Fruit fly (Drosophila melanogaster) whole organism, pupa: Measurements from ENCODE around the gene mael.

Experiments used
- CG14655 ChIP-seq: fragments of 200-800 bp; sonication (Bioruptor generic); optimal IDR thresholded peaks from 3 replicates; lab custom pipeline; 2017; ENCODE audit warnings: mild to moderate bottlenecking, missing biosample characterization, missing genetic modification reagents, missing genetic modification characterization
- EcR ChIP-seq: fragments of 200-800 bp; sonication (Bioruptor generic); optimal IDR thresholded peaks from 3 replicates; lab custom pipeline; 2019; ENCODE audit warnings: missing biosample characterization, missing genetic modification characterization, mild to moderate bottlenecking, moderate library complexity, missing genetic modification reagents
- Pif1A ChIP-seq: fragments of 200-800 bp; sonication (Bioruptor generic); optimal IDR thresholded peaks from 3 replicates; lab custom pipeline; 2016; ENCODE audit warnings: missing biosample characterization, missing genetic modification characterization
- Snoo ChIP-seq: fragments of 200-800 bp; sonication (Bioruptor generic); optimal IDR thresholded peaks from 3 replicates; lab custom pipeline; 2017; ENCODE audit warnings: missing biosample characterization, mild to moderate bottlenecking, missing genetic modification characterization, inconsistent platforms
- rn ChIP-seq: fragments of 200-800 bp; sonication (Bioruptor generic); IDR thresholded peaks from 2 replicates; pipeline ENCODE4 v1.3.6; 2022; ENCODE audit warnings: missing biosample characterization, missing genetic modification characterization

dm6 chr3L:22731393-22731792 is 10.4 kb downstream of the mael start:
- TF ChIP-seq Pif1A (GFP tag; lab: Kevin White, UChicago): no peak
- no peak for TF ChIP-seq CG14655 (GFP tag; lab: Kevin White, UChicago)
- no peak for TF ChIP-seq EcR
- no peak for TF ChIP-seq Snoo (tag; lab: Kevin White, UChicago)
- TF ChIP-seq rn (GFP tag; lab: Robert Waterston, UW): no peak
